Worm (Caenorhabditis elegans): ENCODE results near the gene ascc-1.

ascc-1 gene

DNA sequence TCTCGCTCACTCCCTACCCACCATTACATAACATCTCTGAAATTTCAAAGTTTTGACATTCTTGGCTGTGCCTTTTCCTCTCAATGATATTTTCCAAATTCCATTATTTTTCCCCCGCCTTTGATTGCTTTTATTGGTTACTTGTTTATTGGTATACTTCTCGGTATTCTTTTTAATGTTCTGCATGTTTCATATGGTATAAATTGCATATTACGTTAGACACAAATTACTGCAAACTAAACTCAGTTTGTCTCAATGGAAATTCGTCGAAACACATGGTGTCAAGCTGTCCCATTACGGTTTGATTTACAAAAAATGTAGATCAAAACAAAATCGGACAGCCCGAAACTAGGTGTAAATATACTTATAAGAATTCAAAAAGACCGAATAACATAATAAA, 35.5 kb upstream of the ascc-1 start:
- no peak for TF ChIP-seq jun-1 (tag; optimal IDR thresholded peaks at IDR 0.05)
- TF ChIP-seq mep-1 (tag; optimal IDR thresholded peaks at IDR 0.05): peak; percentile 16

ce11 chrII:23025-23424, 34.4 kb upstream of the ascc-1 start, which contains the start of gene sqt-2:
Gene sqt-2, plus strand, starts transcription at chrII:23325.
- TF ChIP-seq Y105C5A.15 (GFP tag; IDR thresholded peaks at IDR 0.05) (no peak), mdl-1 (tag; optimal IDR thresholded peaks at IDR 0.05) (no peak)

- TF ChIP-seq mes-2 (tag; optimal IDR thresholded peaks at IDR 0.05; ENCODE audit: poor library complexity, severe bottlenecking): peak; percentile 8
- peak; percentile 4; the same call in 1 of the 2 replicates for TF ChIP-seq egl-43 (GFP tag; IDR thresholded peaks at IDR 0.05)
- TF ChIP-seq lim-7 (GFP tag; IDR thresholded peaks at IDR 0.05): 0 out of 2 replicates have a peak, but pooled peaks have one; percentile 27
- no peak for TF ChIP-seq lin-13 (GFP tag; optimal IDR thresholded peaks at IDR 0.05)
- peak; percentile 57; the same call in 1 of the 2 replicates for TF ChIP-seq set-16 (GFP tag; IDR thresholded peaks at IDR 0.05)
These were observed 33.7 kb upstream of the ascc-1 start for ce11 chrII:23739-24138.

DNA sequence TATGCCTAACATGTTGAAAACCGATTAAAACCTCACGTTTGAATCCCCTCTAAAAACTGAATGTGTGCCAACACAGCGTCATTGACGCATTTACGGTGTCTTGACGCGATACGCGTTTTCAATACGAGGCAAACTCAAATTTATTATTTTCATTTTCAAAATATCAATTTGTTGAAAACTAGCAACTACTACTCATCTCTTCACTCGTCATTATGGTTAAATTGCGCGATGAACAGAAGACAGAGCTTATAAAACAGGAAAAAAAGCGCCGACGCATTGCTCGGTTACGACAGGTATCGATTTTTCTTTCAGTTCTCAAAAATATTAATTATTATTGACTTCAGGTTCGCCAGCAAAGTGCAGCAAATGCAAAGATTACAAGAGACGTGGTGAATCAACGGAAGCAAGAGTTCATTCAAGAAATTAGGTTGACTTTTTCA, 32.9 kb upstream of the ascc-1 start, which contains the start of gene enee-1:
Gene enee-1 (plus strand): TSS at position 108 of the 440 bp plus-strand sequence.
- peak; percentile 64 for TF ChIP-seq dmd-6 (GFP tag; IDR thresholded peaks at IDR 0.05)
- no peak for TF ChIP-seq sdz-12 (GFP tag; optimal IDR thresholded peaks at IDR 0.05)
- peak; percentile 95 for TF ChIP-seq aha-1 (tag)
- peak; percentile 76 for TF ChIP-seq hlh-30 (tag; optimal IDR thresholded peaks at IDR 0.05; ENCODE audit: insufficient read depth)
- TF ChIP-seq F49E8.2 (tag; optimal IDR thresholded peaks at IDR 0.05; ENCODE audit: borderline replicate concordance): no peak
- peak; percentile 65 for TF ChIP-seq hlh-11 (tag; optimal IDR thresholded peaks at IDR 0.05)
- TF ChIP-seq dmd-8 (GFP tag; IDR thresholded peaks at IDR 0.05): no peak
- no peak for TF ChIP-seq lin-39 (tag; optimal IDR thresholded peaks at IDR 0.05)
- no peak for TF ChIP-seq egl-27 (tag; optimal IDR thresholded peaks at IDR 0.05)
- no peak for TF ChIP-seq madf-5 (GFP tag; IDR thresholded peaks at IDR 0.05)
- no peak for TF ChIP-seq ZK337.2 (GFP tag; IDR thresholded peaks at IDR 0.05)
- TF ChIP-seq fkh-10 (GFP tag; optimal IDR thresholded peaks at IDR 0.05): peak; percentile 67
- TF ChIP-seq unc-130 (GFP tag; optimal IDR thresholded peaks at IDR 0.05): no peak
- peak; percentile 92 for TF ChIP-seq dve-1 (tag; optimal IDR thresholded peaks at IDR 0.05; ENCODE audit: insufficient read depth)
- no peak for TF ChIP-seq skn-1 (tag; optimal IDR thresholded peaks at IDR 0.05)
- no peak for TF ChIP-seq zag-1 (tag; optimal IDR thresholded peaks at IDR 0.05)
- TF ChIP-seq duxl-1 (tag; optimal IDR thresholded peaks at IDR 0.05; ENCODE audit: poor library complexity): peak; percentile 75
- TF ChIP-seq mxl-3 (GFP tag; optimal IDR thresholded peaks at IDR 0.05): peak; percentile 29
- TF ChIP-seq arid-1 (GFP tag; conservative IDR thresholded peaks at IDR 0.05): peak; percentile 52
- peak in 1 of 2 experiments; percentile 18 for TF ChIP-seq mdl-1 (tag; optimal IDR thresholded peaks at IDR 0.05)
- no peak for TF ChIP-seq ceh-44 (GFP tag; IDR thresholded peaks at IDR 0.05)
- no peak for TF ChIP-seq snpc-1.2 (GFP tag; IDR thresholded peaks at IDR 0.05)
- no peak for TF ChIP-seq F26F4.8 (GFP tag; conservative IDR thresholded peaks at IDR 0.05)
- TF ChIP-seq set-16 (GFP tag; IDR thresholded peaks at IDR 0.05): no peak
- TF ChIP-seq ces-1 (GFP tag; optimal IDR thresholded peaks at IDR 0.05): no peak
- no peak for TF ChIP-seq gei-8 (GFP tag; optimal IDR thresholded peaks at IDR 0.05)
- peak; percentile 75 for TF ChIP-seq hmg-1.1 (GFP tag; IDR thresholded peaks at IDR 0.05)
- no peak for TF ChIP-seq cey-2 (tag; optimal IDR thresholded peaks at IDR 0.05; ENCODE audit: borderline replicate concordance, insufficient read depth)
- TF ChIP-seq vab-7 (GFP tag; IDR thresholded peaks at IDR 0.05): no peak
- peak; percentile 74 for TF ChIP-seq jun-1 (tag; optimal IDR thresholded peaks at IDR 0.05)
- TF ChIP-seq lin-13 (GFP tag; optimal IDR thresholded peaks at IDR 0.05): peak; percentile 61
- no peak for TF ChIP-seq lin-15B (tag; optimal IDR thresholded peaks at IDR 0.05)
- no peak for TF ChIP-seq Y75B8A.6 (GFP tag; IDR thresholded peaks at IDR 0.05)
- peak; percentile 96 for TF ChIP-seq dpl-1 (GFP tag; optimal IDR thresholded peaks at IDR 0.05)
- no peak for TF ChIP-seq R02D3.7 (tag; optimal IDR thresholded peaks at IDR 0.05)
- TF ChIP-seq nhr-237 (tag; optimal IDR thresholded peaks at IDR 0.05): no peak
- peak; percentile 72 for TF ChIP-seq rbr-2 (tag; optimal IDR thresholded peaks at IDR 0.05)
- peak; percentile 65 for TF ChIP-seq ztf-7 (tag; optimal IDR thresholded peaks at IDR 0.05)
- no peak for TF ChIP-seq nhr-10 (tag; optimal IDR thresholded peaks at IDR 0.05)

Data from whole organism, L4 larva.